Fruit fly (Drosophila melanogaster): ENCODE data around the gene CG10588.

DNA sequence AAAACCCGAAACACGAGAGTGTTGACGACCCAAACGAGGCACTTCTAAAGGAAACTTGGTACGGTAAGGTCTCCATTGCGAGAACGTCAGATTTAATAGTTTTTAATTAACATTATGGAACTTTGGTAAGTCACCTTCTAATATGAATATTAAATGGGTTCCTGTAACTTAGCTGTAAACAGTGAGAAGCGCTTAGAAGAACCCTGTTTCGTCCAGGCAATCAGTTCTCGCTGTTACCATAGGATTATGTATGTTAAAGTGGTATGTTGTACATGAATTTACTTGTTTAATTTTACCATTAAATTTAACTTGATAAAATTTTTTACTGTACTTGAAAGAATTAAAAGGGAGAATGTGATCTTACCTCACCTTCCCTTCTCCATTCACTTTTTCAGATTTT lies 34.9 kb upstream of the CG10588 start:
- TF ChIP-seq pan (optimal IDR thresholded peaks at IDR 0.05) = no peak
- no peak for TF ChIP-seq CG8478 (optimal IDR thresholded peaks at IDR 0.05)
